Worm (Caenorhabditis elegans): ENCODE measurements around the gene arf-1.

The arf-1 gene

ce11 chrIII:5719832-5720194 is 5.1 kb downstream of the arf-1 start:
- TF ChIP-seq madf-5 (GFP tag; IDR thresholded peaks at IDR 0.05) (no peak), saeg-2 (GFP tag; IDR thresholded peaks at IDR 0.05) (no peak), dpl-1 (GFP tag; optimal IDR thresholded peaks at IDR 0.05) (peak; percentile 18), F49E8.2 (tag; optimal IDR thresholded peaks at IDR 0.05; ENCODE audit: borderline replicate concordance) (peak; percentile 62), lin-38 (GFP tag; IDR thresholded peaks at IDR 0.05) (peak; percentile 58), nhr-102 (tag; optimal IDR thresholded peaks at IDR 0.05) (no peak), Y48G9A.11 (GFP tag; IDR thresholded peaks at IDR 0.05) (peak; percentile 50; the same call in 1 of the 2 replicates), nhr-77 (tag; optimal IDR thresholded peaks at IDR 0.05) (no peak), R02D3.7 (tag; optimal IDR thresholded peaks at IDR 0.05) (no peak), F10B5.3 (tag; optimal IDR thresholded peaks at IDR 0.05) (no peak), mes-2 (tag; optimal IDR thresholded peaks at IDR 0.05; ENCODE audit: poor library complexity, severe bottlenecking) (peak; percentile 35)

- no peak for TF ChIP-seq ama-1 (optimal IDR thresholded peaks at IDR 0.05)
- TF ChIP-seq gei-8 (GFP tag; optimal IDR thresholded peaks at IDR 0.05) = no peak
- peak in 1 of 2 experiments; percentile 65 for TF ChIP-seq unc-62 (GFP tag; optimal IDR thresholded peaks at IDR 0.05 in 1 of 2)
- TF ChIP-seq unc-62 (tag; optimal IDR thresholded peaks at IDR 0.05) = no peak
Measured at ce11 chrIII:5720266-5721019, 5.8 kb downstream of the arf-1 start.

- no peak for TF ChIP-seq dmd-6 (GFP tag; IDR thresholded peaks at IDR 0.05)
- TF ChIP-seq unc-62 (GFP tag; optimal IDR thresholded peaks at IDR 0.05 in 1 of 2) = peak in 1 of 2 experiments; percentile 50
- TF ChIP-seq unc-62 (tag; optimal IDR thresholded peaks at IDR 0.05) = no peak
Measured at ce11 chrIII:5721488-5721887, 6.8 kb downstream of the arf-1 start.

ce11 chrIII:5721888-5722287 is 7.2 kb downstream of the arf-1 start:
- TF ChIP-seq nhr-102 (tag; optimal IDR thresholded peaks at IDR 0.05) = peak; percentile 67
- peak; percentile 36; the same call in 1 of the 2 replicates for TF ChIP-seq Y48G9A.11 (GFP tag; IDR thresholded peaks at IDR 0.05)
- TF ChIP-seq ceh-32 (tag; optimal IDR thresholded peaks at IDR 0.05; ENCODE audit: poor library complexity) = no peak
- TF ChIP-seq mxl-3 (GFP tag; optimal IDR thresholded peaks at IDR 0.05) = peak; percentile 13
- no peak for TF ChIP-seq jun-1 (tag; optimal IDR thresholded peaks at IDR 0.05)
- no peak for TF ChIP-seq nhr-237 (tag; optimal IDR thresholded peaks at IDR 0.05)
- no peak for TF ChIP-seq lin-39 (tag; optimal IDR thresholded peaks at IDR 0.05)
- TF ChIP-seq Y75B8A.6 (GFP tag; IDR thresholded peaks at IDR 0.05) = no peak
- TF ChIP-seq vab-7 (GFP tag; IDR thresholded peaks at IDR 0.05) = 0 out of 2 replicates have a peak, but pooled peaks have one; percentile 23
- peak in 1 of 2 experiments; percentile 88 for TF ChIP-seq hif-1 (tag; optimal IDR thresholded peaks at IDR 0.05)
- no peak for TF ChIP-seq lim-7 (GFP tag; IDR thresholded peaks at IDR 0.05)
- TF ChIP-seq madf-9 (GFP tag; conservative IDR thresholded peaks at IDR 0.05) = peak; percentile 52
- peak; percentile 48 for TF ChIP-seq nhr-77 (tag; optimal IDR thresholded peaks at IDR 0.05)
- no peak for TF ChIP-seq nhr-41 (GFP tag; IDR thresholded peaks at IDR 0.05)
- TF ChIP-seq mdl-1 (tag; optimal IDR thresholded peaks at IDR 0.05) = peak in 1 of 2 experiments; percentile 26
- no peak for TF ChIP-seq nhr-42 (GFP tag; IDR thresholded peaks at IDR 0.05)
- TF ChIP-seq dpl-1 (GFP tag; optimal IDR thresholded peaks at IDR 0.05) = peak; percentile 93
- peak; percentile 98 for TF ChIP-seq mes-2 (tag; optimal IDR thresholded peaks at IDR 0.05; ENCODE audit: poor library complexity, severe bottlenecking)
- TF ChIP-seq lin-38 (GFP tag; IDR thresholded peaks at IDR 0.05) = peak; percentile 66
- TF ChIP-seq dmd-6 (GFP tag; IDR thresholded peaks at IDR 0.05) = peak; percentile 86
- peak in 1 of 2 experiments; percentile 81 for TF ChIP-seq lsy-2 (tag; optimal IDR thresholded peaks at IDR 0.05)
- TF ChIP-seq ZK337.2 (GFP tag; IDR thresholded peaks at IDR 0.05) = peak; percentile 89
- no peak for TF ChIP-seq zip-11 (GFP tag; IDR thresholded peaks at IDR 0.05)
- no peak for TF ChIP-seq ceh-82 (tag; optimal IDR thresholded peaks at IDR 0.05)
- TF ChIP-seq lin-29 (GFP tag; IDR thresholded peaks at IDR 0.05) = no peak
- 0 out of 2 replicates have a peak, but pooled peaks have one; percentile 27 for TF ChIP-seq ceh-44 (GFP tag; IDR thresholded peaks at IDR 0.05)
- 0 out of 2 replicates have a peak, but pooled peaks have one; percentile 32 for TF ChIP-seq lin-1 (GFP tag; IDR thresholded peaks at IDR 0.05)
- peak; percentile 35; the same call in 1 of the 2 replicates for TF ChIP-seq hmg-1.1 (GFP tag; IDR thresholded peaks at IDR 0.05)
- TF ChIP-seq dmd-9 (GFP tag; IDR thresholded peaks at IDR 0.05) = 0 out of 2 replicates have a peak, but pooled peaks have one; percentile 19
- TF ChIP-seq T26A8.4 (GFP tag; IDR thresholded peaks at IDR 0.05) = peak; percentile 66
- no peak for TF ChIP-seq pha-4 (GFP tag; IDR thresholded peaks at IDR 0.05)
- no peak for TF ChIP-seq pha-4 (tag; optimal IDR thresholded peaks at IDR 0.05)
- peak; percentile 56 for TF ChIP-seq rbr-2 (tag; optimal IDR thresholded peaks at IDR 0.05)

All from whole organism, L4 larva.